Worm (Caenorhabditis elegans): ENCODE data around the gene fbxa-163.
"Not testable (repeated sequence)": the region's sequence is repeated elsewhere in the genome, so short reads cannot be mapped to it uniquely, and the experiment has no call there.

DNA sequence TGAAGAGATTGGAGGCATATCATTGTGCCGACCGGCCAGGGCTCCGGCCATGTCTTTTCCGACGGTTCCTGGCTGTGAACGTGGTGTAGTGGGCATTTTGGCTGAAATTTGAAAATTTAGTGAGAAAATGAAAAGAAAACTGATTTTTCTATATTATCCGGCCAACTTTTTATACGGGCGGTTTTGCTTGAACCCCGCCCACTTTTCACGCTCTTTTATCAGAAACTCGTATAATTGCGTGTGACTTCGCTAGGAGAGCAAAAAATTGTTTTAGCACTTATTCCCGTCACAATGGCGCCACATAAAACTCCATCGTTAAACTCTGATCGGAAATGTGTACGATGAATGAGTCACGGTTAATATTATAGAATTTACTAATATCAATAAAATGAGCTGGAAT lies 21.7 kb upstream of the fbxa-163 start, which contains the start of gene C08E3.13:
- TF ChIP-seq ztf-23 (GFP tag; IDR thresholded peaks at IDR 0.05); klf-2 (GFP tag; conservative IDR thresholded peaks at IDR 0.05); cog-1 (tag; optimal IDR thresholded peaks at IDR 0.05); ztf-29 (GFP tag; IDR thresholded peaks at IDR 0.05): not testable (repeated sequence)

All from whole organism, midembryonic.